Worm (Caenorhabditis elegans) whole organism, late embryonic: ENCODE data around the gene npr-43.

Experiments used
- C08G9.2 ChIP-seq: sonication (generic microtip); optimal IDR thresholded peaks from 2 replicates; lab custom pipeline; 2016; ENCODE audit warnings: mild to moderate bottlenecking, missing genetic modification characterization, moderate library complexity, missing compliant biosample characterization
- K02D7.2 ChIP-seq: sonication (generic microtip); optimal IDR thresholded peaks from 2 replicates; lab custom pipeline; 2017; ENCODE audit warnings: mild to moderate bottlenecking, missing genetic modification characterization, missing compliant biosample characterization
- K09A11.1 ChIP-seq: sonication (generic microtip); optimal IDR thresholded peaks from 2 replicates; lab custom pipeline; 2017; ENCODE audit warnings: antibody characterized with exemption, mild to moderate bottlenecking, missing genetic modification characterization, missing compliant biosample characterization; ENCODE audit not compliant: insufficient read depth
- Y22D7AL.16 ChIP-seq: sonication (generic microtip); optimal IDR thresholded peaks from 2 replicates; lab custom pipeline; 2016; ENCODE audit warnings: missing genetic modification characterization, missing compliant biosample characterization
- ama-1 ChIP-seq: fragments of 150-350 bp; optimal IDR thresholded peaks from 2 replicates; lab custom pipeline; 2014
- ceh-18 ChIP-seq: sonication (generic microtip); optimal IDR thresholded peaks from 2 replicates; lab custom pipeline; 2016; ENCODE audit warnings: missing genetic modification characterization, missing compliant biosample characterization
- ceh-2 ChIP-seq: sonication (generic microtip); optimal IDR thresholded peaks from 2 replicates; lab custom pipeline; 2016; ENCODE audit warnings: missing genotype, missing genetic modification characterization, missing compliant biosample characterization
- ceh-30 ChIP-seq: fragments of 150-350 bp; optimal IDR thresholded peaks from 2 replicates; lab custom pipeline; 2014; ENCODE audit warnings: missing biosample characterization, missing genetic modification characterization
- ceh-45 ChIP-seq: fragments of 200-800 bp; sonication (Bioruptor generic); IDR thresholded peaks from 2 replicates; pipeline ENCODE4 v1.3.6; 2022; ENCODE audit warnings: missing genetic modification reagents, missing genetic modification characterization, missing compliant biosample characterization
- ceh-48 ChIP-seq: sonication (generic microtip); optimal IDR thresholded peaks from 2 replicates; lab custom pipeline; 2016; ENCODE audit warnings: missing genetic modification characterization, inconsistent platforms, missing compliant biosample characterization
- che-1 ChIP-seq: sonication (generic microtip); optimal IDR thresholded peaks from 2 replicates; lab custom pipeline; 2016; ENCODE audit warnings: mild to moderate bottlenecking, missing genetic modification characterization, missing compliant biosample characterization
- dve-1 ChIP-seq: sonication (generic microtip); optimal IDR thresholded peaks from 2 replicates; lab custom pipeline; 2017; ENCODE audit warnings: antibody characterized with exemption, mild to moderate bottlenecking, missing genetic modification characterization, missing compliant biosample characterization
- elt-2 ChIP-seq: sonication (generic microtip); optimal IDR thresholded peaks from 2 replicates; lab custom pipeline; 2016; ENCODE audit warnings: missing genetic modification reagents, missing genetic modification characterization, missing compliant biosample characterization
- elt-4 ChIP-seq: sonication (generic microtip); optimal IDR thresholded peaks from 2 replicates; lab custom pipeline; 2016; ENCODE audit warnings: missing genetic modification characterization, missing compliant biosample characterization
- eyg-1 ChIP-seq: sonication (generic microtip); optimal IDR thresholded peaks from 2 replicates; lab custom pipeline; 2016; ENCODE audit warnings: missing genotype, missing genetic modification characterization, missing compliant biosample characterization
- fax-1 ChIP-seq: sonication (generic microtip); optimal IDR thresholded peaks from 2 replicates; lab custom pipeline; 2016; ENCODE audit warnings: missing genotype, missing genetic modification characterization, missing compliant biosample characterization
- fkh-10 ChIP-seq: fragments of 150-350 bp; optimal IDR thresholded peaks from 2 replicates; lab custom pipeline; 2014; ENCODE audit warnings: missing biosample characterization, missing genetic modification reagents, missing genetic modification characterization
- hlh-13 ChIP-seq: fragments of 200-800 bp; sonication (Bioruptor generic); optimal IDR thresholded peaks from 2 replicates; lab custom pipeline; 2018; ENCODE audit warnings: mild to moderate bottlenecking, missing genetic modification characterization, missing compliant biosample characterization
- hlh-30 ChIP-seq: sonication (generic microtip); optimal IDR thresholded peaks from 2 replicates; lab custom pipeline; 2017; ENCODE audit warnings: antibody characterized with exemption, missing genetic modification characterization, missing compliant biosample characterization; ENCODE audit not compliant: insufficient read depth
- hlh-6 ChIP-seq: sonication (generic microtip); optimal IDR thresholded peaks from 2 replicates; lab custom pipeline; 2016; ENCODE audit warnings: missing genotype, missing genetic modification characterization, missing compliant biosample characterization
- lin-11 ChIP-seq: fragments of 200-800 bp; sonication (Bioruptor generic); optimal IDR thresholded peaks from 2 replicates; lab custom pipeline; 2018; ENCODE audit warnings: mild to moderate bottlenecking, missing genetic modification characterization, missing compliant biosample characterization
- madf-2 ChIP-seq: sonication (generic microtip); optimal IDR thresholded peaks from 2 replicates; lab custom pipeline; 2017; ENCODE audit warnings: missing genetic modification characterization, missing compliant biosample characterization
- nfya-1 ChIP-seq: sonication (generic microtip); optimal IDR thresholded peaks from 2 replicates; lab custom pipeline; 2017; ENCODE audit warnings: missing genetic modification characterization, mild to moderate bottlenecking, missing compliant biosample characterization, antibody characterized with exemption, moderate library complexity
- nhr-232 ChIP-seq: sonication (generic microtip); optimal IDR thresholded peaks from 2 replicates; lab custom pipeline; 2016; ENCODE audit warnings: missing genetic modification characterization, missing compliant biosample characterization
- npax-4 ChIP-seq: sonication (generic microtip); optimal IDR thresholded peaks from 2 replicates; lab custom pipeline; 2016; ENCODE audit warnings: missing genetic modification characterization, missing compliant biosample characterization
- odd-2 ChIP-seq: sonication (generic microtip); optimal IDR thresholded peaks from 2 replicates; lab custom pipeline; 2017; ENCODE audit warnings: antibody characterized with exemption, mild to moderate bottlenecking, missing genetic modification characterization, missing compliant biosample characterization
- pag-3 ChIP-seq: sonication (generic microtip); optimal IDR thresholded peaks from 2 replicates; lab custom pipeline; 2016; ENCODE audit warnings: missing compliant biosample characterization, missing genetic modification characterization, borderline replicate concordance
- pat-9 ChIP-seq: fragments of 200-800 bp; sonication (Bioruptor generic); optimal IDR thresholded peaks from 2 replicates; lab custom pipeline; 2018; ENCODE audit warnings: mild to moderate bottlenecking, missing genetic modification characterization, moderate library complexity, missing compliant biosample characterization
- pha-4 ChIP-seq: fragments of 150-350 bp; optimal IDR thresholded peaks from 2 replicates; lab custom pipeline; 2018; ENCODE audit warnings: missing biosample characterization, missing genetic modification reagents, missing genetic modification characterization
- pqm-1 ChIP-seq: sonication (generic microtip); optimal IDR thresholded peaks from 2 replicates; lab custom pipeline; 2016; ENCODE audit warnings: missing genetic modification characterization, missing compliant biosample characterization
- rnt-1 ChIP-seq: sonication (generic microtip); optimal IDR thresholded peaks from 2 replicates; lab custom pipeline; 2016; ENCODE audit warnings: missing genetic modification characterization, missing compliant biosample characterization
- sdc-2 ChIP-seq: sonication (generic microtip); optimal IDR thresholded peaks from 2 replicates; lab custom pipeline; 2016; ENCODE audit warnings: missing genotype, missing genetic modification characterization, missing compliant biosample characterization
- sox-2 ChIP-seq: fragments of 200-800 bp; sonication (Bioruptor generic); IDR thresholded peaks from 2 replicates; pipeline ENCODE4 v1.3.6; 2022; ENCODE audit warnings: missing genetic modification reagents, missing genetic modification characterization, missing compliant biosample characterization
- syd-9 ChIP-seq: sonication (generic microtip); optimal IDR thresholded peaks from 2 replicates; lab custom pipeline; 2016; ENCODE audit warnings: mild to moderate bottlenecking, missing genetic modification characterization, moderate library complexity, missing compliant biosample characterization
- tbx-2 ChIP-seq: sonication (generic microtip); optimal IDR thresholded peaks from 2 replicates; lab custom pipeline; 2016; ENCODE audit warnings: missing genetic modification characterization, missing compliant biosample characterization
- tbx-7 ChIP-seq: sonication (generic microtip); optimal IDR thresholded peaks from 2 replicates; lab custom pipeline; 2016; ENCODE audit warnings: missing genotype, missing genetic modification characterization, missing compliant biosample characterization
- zip-5 ChIP-seq: sonication (generic microtip); optimal IDR thresholded peaks from 2 replicates; lab custom pipeline; 2016; ENCODE audit warnings: missing genetic modification characterization, missing compliant biosample characterization

npr-43 gene

DNA sequence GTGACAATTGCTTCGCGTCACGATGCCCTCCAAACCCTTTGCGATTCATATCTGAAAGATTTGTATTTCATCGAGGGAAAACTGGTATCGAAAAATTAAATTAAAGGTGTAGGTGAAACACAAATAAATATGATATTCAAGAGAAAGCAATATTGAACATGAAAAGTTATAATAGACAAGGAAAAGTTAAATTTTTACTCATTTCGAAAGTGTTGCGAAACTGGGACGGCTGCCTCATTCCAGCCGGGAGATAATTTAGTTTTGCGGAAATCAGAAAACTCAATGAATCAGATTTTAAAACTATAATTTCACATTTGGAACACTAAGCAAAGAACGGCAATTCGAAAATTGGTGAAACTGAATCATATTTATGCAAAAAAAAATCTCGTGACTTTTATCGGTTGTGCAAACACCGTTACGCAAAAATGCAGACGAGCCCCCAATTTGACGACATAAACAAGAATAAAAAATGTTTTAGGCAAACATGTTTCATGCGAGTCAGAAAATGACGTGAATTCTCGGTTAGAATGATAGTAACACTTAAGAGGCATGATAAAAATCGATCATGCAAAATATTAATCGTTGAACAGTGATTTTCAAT, 36.2 kb upstream of the npr-43 start, which contains the start of the genes nxf-1 and C15H11.11 (continued):
- TF ChIP-seq pag-3 (tag; lab: Kevin White, UChicago) (no peak), pat-9 (tag; lab: Kevin White, UChicago) (no peak), tbx-7 (tag; lab: Kevin White, UChicago) (no peak), nfya-1 (tag; lab: Kevin White, UChicago) (peak; percentile 2), ceh-30 (tag; lab: Kevin White, UChicago) (peak; percentile 4), ceh-2 (no peak)

DNA sequence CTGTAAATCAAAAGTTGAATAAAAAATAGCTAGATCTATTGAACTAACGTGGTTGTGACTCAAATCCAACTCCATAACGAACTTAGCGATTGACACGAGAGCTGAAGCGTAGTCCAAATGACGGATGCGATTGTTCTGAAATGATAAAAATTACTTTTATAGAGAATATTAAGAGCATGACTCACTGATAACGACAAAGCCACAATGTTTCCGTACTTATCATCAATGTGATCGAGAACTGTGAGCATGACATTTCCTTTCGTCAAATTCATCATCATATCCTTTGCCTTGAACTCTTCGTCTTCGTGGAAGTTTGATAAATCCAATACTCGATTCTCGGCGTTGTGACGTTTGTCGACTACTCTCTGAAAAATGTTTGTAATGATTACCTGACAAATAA, 35.1 kb upstream of the npr-43 start:
- TF ChIP-seq K09A11.1 (no peak), fax-1 (tag; lab: Kevin White, UChicago) (no peak), syd-9 (tag; lab: Kevin White, UChicago) (no peak), pag-3 (tag; lab: Kevin White, UChicago) (no peak), odd-2 (tag; lab: Kevin White, UChicago) (no peak), eyg-1 (tag; lab: Kevin White, UChicago) (no peak), ama-1 (lab: Kevin White, UChicago) (no peak), elt-4 (no peak), rnt-1 (tag; lab: Kevin White, UChicago) (no peak), pqm-1 (tag; lab: Kevin White, UChicago) (no peak), sox-2 (no peak), ceh-45 (no peak), hlh-30 (tag; lab: Kevin White, UChicago) (no peak), lin-11 (no peak), pat-9 (tag; lab: Kevin White, UChicago) (no peak), hlh-6 (no peak)

DNA sequence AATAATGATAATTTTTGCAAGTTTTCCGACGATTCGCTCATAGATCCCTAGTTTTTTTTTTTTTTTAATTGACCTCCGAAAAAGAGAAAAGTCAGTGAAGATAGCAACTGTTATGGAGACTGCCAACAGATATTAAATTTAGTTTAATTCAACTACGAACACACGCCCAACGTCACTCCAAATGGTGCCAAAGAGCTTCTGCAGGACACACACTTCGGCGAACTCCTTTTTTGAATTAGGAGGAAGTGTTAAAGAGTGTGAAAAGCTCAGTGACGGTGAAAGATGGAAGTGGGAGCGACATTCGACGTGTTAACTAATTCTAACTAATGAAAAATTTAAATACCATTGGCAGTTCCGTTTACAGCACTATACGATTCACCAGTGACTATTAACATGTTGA, 33.1 kb upstream of the npr-43 start:
- TF ChIP-seq syd-9 (tag; lab: Kevin White, UChicago): no peak
- TF ChIP-seq Y22D7AL.16 (tag; lab: Kevin White, UChicago): no peak
- no peak for TF ChIP-seq hlh-13
- no peak for TF ChIP-seq che-1 (tag; lab: Kevin White, UChicago)
- TF ChIP-seq K02D7.2 (tag; lab: Kevin White, UChicago): no peak
- TF ChIP-seq nhr-232 (tag; lab: Kevin White, UChicago): no peak
- no peak for TF ChIP-seq ceh-2
- no peak for TF ChIP-seq zip-5 (tag; lab: Kevin White, UChicago)
- no peak for TF ChIP-seq C08G9.2 (tag; lab: Kevin White, UChicago)
- no peak for TF ChIP-seq ceh-48
- no peak for TF ChIP-seq dve-1 (tag; lab: Kevin White, UChicago)
- no peak for TF ChIP-seq hlh-30 (tag; lab: Kevin White, UChicago)
- TF ChIP-seq pha-4 (tag; lab: Kevin White, UChicago): no peak
- TF ChIP-seq ceh-18: no peak
- no peak for TF ChIP-seq tbx-2 (tag; lab: Kevin White, UChicago)
- no peak for TF ChIP-seq elt-2 (tag; lab: Kevin White, UChicago)
- TF ChIP-seq fkh-10 (GFP tag; lab: Kevin White, UChicago): no peak

DNA sequence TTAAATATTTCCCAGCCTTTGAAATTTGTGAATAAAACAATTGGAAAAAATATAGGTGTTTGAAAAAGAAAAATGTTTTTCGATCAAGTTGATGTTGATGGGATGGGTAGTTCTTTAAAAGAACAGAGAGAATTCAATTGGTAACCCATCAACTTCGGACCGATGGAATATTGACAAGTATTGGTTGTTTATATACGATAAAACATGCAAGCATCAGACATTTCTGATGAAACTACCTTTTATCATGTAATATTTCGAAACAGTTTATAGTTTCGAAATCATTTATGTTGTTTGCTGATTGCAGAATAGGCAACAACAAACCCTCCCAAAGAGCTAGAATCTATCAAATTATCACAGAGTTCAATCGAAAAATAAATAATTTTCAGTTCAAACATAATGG, 31.0 kb upstream of the npr-43 start:
- TF ChIP-seq madf-2 (no peak), nfya-1 (tag; lab: Kevin White, UChicago) (no peak), elt-4 (no peak), hlh-30 (tag; lab: Kevin White, UChicago) (no peak), fax-1 (tag; lab: Kevin White, UChicago) (no peak), sdc-2 (tag; lab: Kevin White, UChicago) (no peak), npax-4 (tag; lab: Kevin White, UChicago) (no peak), pha-4 (tag; lab: Kevin White, UChicago) (no peak)
